Worm (Caenorhabditis elegans) whole organism, L3 larva: ENCODE measurements around the gene C08B6.2.

ENCODE experiments used
- fkh-10 ChIP-seq: sonication (generic microtip); optimal IDR thresholded peaks from 2 replicates; lab custom pipeline; 2017; ENCODE audit warnings: missing biosample characterization, missing genetic modification reagents, missing genetic modification characterization
- mdl-1 ChIP-seq: fragments of 150-350 bp; optimal IDR thresholded peaks from 2 replicates; lab custom pipeline; 2014; ENCODE audit warnings: missing biosample characterization, missing genetic modification characterization
- mml-1 ChIP-seq: fragments of 150-350 bp; sonication (generic microtip); optimal IDR thresholded peaks from 3 replicates; lab custom pipeline; 2014; ENCODE audit warnings: missing biosample characterization, missing genetic modification characterization
- nhr-12 ChIP-seq: fragments of 150-350 bp; optimal IDR thresholded peaks from 2 replicates; lab custom pipeline; 2014; ENCODE audit warnings: missing biosample characterization, missing genetic modification characterization
- nhr-77 ChIP-seq: fragments of 150-350 bp; optimal IDR thresholded peaks from 2 replicates; lab custom pipeline; 2014; ENCODE audit warnings: missing biosample characterization, missing genetic modification characterization
- tbx-2 ChIP-seq: sonication (generic microtip); optimal IDR thresholded peaks from 2 replicates; lab custom pipeline; 2016; ENCODE audit warnings: mild to moderate bottlenecking, missing genetic modification characterization, missing compliant biosample characterization

- no peak for TF ChIP-seq nhr-12 (tag; lab: Kevin White, UChicago)
- TF ChIP-seq fkh-10: no peak
- no peak for TF ChIP-seq mdl-1 (tag; lab: Kevin White, UChicago)
- no peak for TF ChIP-seq nhr-77
- no peak for TF ChIP-seq tbx-2 (tag; lab: Kevin White, UChicago)
- TF ChIP-seq mml-1 (tag; lab: Kevin White, UChicago): no peak
These were observed 39.8 kb upstream of the C08B6.2 start for ce11 chrV:10065679-10066078.
